Fruit fly (Drosophila melanogaster): ENCODE results near the gene spd-2.

DNA sequence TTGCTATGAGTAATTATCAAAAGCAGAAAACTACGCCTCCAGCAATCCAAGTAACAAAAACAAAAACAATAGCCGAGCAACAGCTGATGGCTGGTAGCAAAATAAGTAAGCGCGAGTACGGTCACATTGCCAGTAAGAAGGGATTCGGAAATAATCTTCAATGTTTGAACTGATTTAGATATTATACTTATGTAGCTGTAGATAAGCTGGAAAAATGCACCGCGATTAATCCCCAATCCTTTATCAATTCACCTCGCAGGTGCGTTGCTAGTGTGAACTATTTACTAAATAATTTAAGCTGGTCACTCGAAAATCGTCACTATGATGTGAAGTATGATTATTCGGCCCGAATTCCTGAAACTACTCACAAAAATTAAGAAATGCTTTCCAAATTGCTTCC is 7.8 kb downstream of the spd-2 start, which contains the start of the genes Syx8 and CG32163:
- TF ChIP-seq cnc (optimal IDR thresholded peaks at IDR 0.05): no peak
- no peak for TF ChIP-seq CG33017 (tag; optimal IDR thresholded peaks at IDR 0.05)
- no peak for TF ChIP-seq CG7045 (GFP tag; optimal IDR thresholded peaks at IDR 0.05)
- no peak for TF ChIP-seq ovo (GFP tag; optimal IDR thresholded peaks at IDR 0.05)
- no peak for TF ChIP-seq Clk (GFP tag; optimal IDR thresholded peaks at IDR 0.05)
- TF ChIP-seq Crg-1 (GFP tag; optimal IDR thresholded peaks at IDR 0.05): no peak
- peak; percentile 32 for TF ChIP-seq cic (GFP tag; optimal IDR thresholded peaks at IDR 0.05)

Measured in whole organism, adult.